Worm (Caenorhabditis elegans): ENCODE data around the gene sqst-2.

sqst-2 gene

ce11 chrIV:7294121-7294520 lies 34.7 kb downstream of the sqst-2 start, which contains the start of gene F42C5.5:
Gene F42C5.5 (minus strand): TSS chrIV:7294221.
- TF ChIP-seq nhr-76 (tag; optimal IDR thresholded peaks at IDR 0.05) (no peak), elt-3 (tag; optimal IDR thresholded peaks at IDR 0.05) (no peak), elt-1 (tag; optimal IDR thresholded peaks at IDR 0.05; ENCODE audit: borderline replicate concordance, insufficient read depth) (no peak), ceh-83 (GFP tag; optimal IDR thresholded peaks at IDR 0.05) (no peak), nhr-2 (tag; optimal IDR thresholded peaks at IDR 0.05) (no peak), ceh-43 (GFP tag; optimal IDR thresholded peaks at IDR 0.05) (no peak)

- TF ChIP-seq nhr-28 (tag; optimal IDR thresholded peaks at IDR 0.05) (no peak), sptf-1 (tag; optimal IDR thresholded peaks at IDR 0.05) (no peak), ceh-43 (GFP tag; optimal IDR thresholded peaks at IDR 0.05) (no peak), lin-13 (tag; optimal IDR thresholded peaks at IDR 0.05) (no peak), tbx-8 (GFP tag; optimal IDR thresholded peaks at IDR 0.05) (no peak)
Observed at ce11 chrIV:7291957-7292356, 36.8 kb downstream of the sqst-2 start, which contains the start of gene F42C5.4. Gene F42C5.4 (minus strand): TSS chrIV:7292127.

ce11 chrIV:7291066-7291465 lies 37.7 kb downstream of the sqst-2 start:
- TF ChIP-seq mls-2 (tag; optimal IDR thresholded peaks at IDR 0.05) (no peak), drap-1 (GFP tag; optimal IDR thresholded peaks at IDR 0.05) (no peak)

- no peak for TF ChIP-seq cnd-1 (tag; optimal IDR thresholded peaks at IDR 0.05)
- no peak for TF ChIP-seq nhr-2 (tag; optimal IDR thresholded peaks at IDR 0.05)
- TF ChIP-seq ceh-39 (tag; optimal IDR thresholded peaks at IDR 0.05) = no peak
- TF ChIP-seq ham-2 (GFP tag; optimal IDR thresholded peaks at IDR 0.05) = no peak
- TF ChIP-seq elt-1 (tag; optimal IDR thresholded peaks at IDR 0.05; ENCODE audit: borderline replicate concordance, insufficient read depth) = no peak
- no peak for TF ChIP-seq mls-2 (tag; optimal IDR thresholded peaks at IDR 0.05)
- no peak for TF ChIP-seq lin-13 (tag; optimal IDR thresholded peaks at IDR 0.05)
- no peak for TF ChIP-seq nhr-12 (tag; optimal IDR thresholded peaks at IDR 0.05)
- TF ChIP-seq ceh-43 (GFP tag; optimal IDR thresholded peaks at IDR 0.05) = no peak
- TF ChIP-seq ceh-83 (GFP tag; optimal IDR thresholded peaks at IDR 0.05) = no peak
Observed at ce11 chrIV:7287474-7287873, 41.3 kb downstream of the sqst-2 start, which contains the start of gene F42C5.3. Gene F42C5.3 (minus strand): TSS chrIV:7287574.

ce11 chrIV:7285839-7286238 lies 42.9 kb downstream of the sqst-2 start, which contains the start of gene C06E4.8:
Gene C06E4.8 (minus strand): TSS chrIV:7285875.
- TF ChIP-seq lin-13 (tag; optimal IDR thresholded peaks at IDR 0.05) = no peak

- TF ChIP-seq elt-1 (tag; optimal IDR thresholded peaks at IDR 0.05; ENCODE audit: borderline replicate concordance, insufficient read depth) (no peak), unc-39 (tag; optimal IDR thresholded peaks at IDR 0.05) (no peak), ceh-43 (GFP tag; optimal IDR thresholded peaks at IDR 0.05) (no peak), lin-13 (tag; optimal IDR thresholded peaks at IDR 0.05) (no peak), pha-4 (tag; optimal IDR thresholded peaks at IDR 0.05) (no peak), lin-32 (GFP tag; optimal IDR thresholded peaks at IDR 0.05) (no peak)
Observed at ce11 chrIV:7282957-7283356, 45.8 kb downstream of the sqst-2 start, which contains the start of gene C06E4.1. Gene C06E4.1 (plus strand): TSS chrIV:7283257.

Measured in whole organism, mixed stage, embryonic.